Worm (Caenorhabditis elegans) whole organism, young adult: ENCODE results near the gene F44A2.5.

ENCODE experiments used
- F49E8.2 ChIP-seq: sonication (generic microtip); optimal IDR thresholded peaks from 3 replicates; lab custom pipeline; 2017; ENCODE audit warnings: missing genetic modification characterization, mild to moderate bottlenecking, missing compliant biosample characterization, antibody characterized with exemption, moderate library complexity; ENCODE audit not compliant: insufficient read depth
- nhr-120 ChIP-seq: fragments of 200-800 bp; sonication (Bioruptor generic); IDR thresholded peaks from 2 replicates; pipeline ENCODE4 v1.3.6; 2022; ENCODE audit warnings: missing genetic modification characterization, missing compliant biosample characterization
- sea-2 ChIP-seq: fragments of 200-800 bp; sonication (Bioruptor generic); IDR thresholded peaks from 2 replicates; pipeline ENCODE4 v1.3.6; 2022; ENCODE audit warnings: missing genetic modification characterization, missing compliant biosample characterization

DNA sequence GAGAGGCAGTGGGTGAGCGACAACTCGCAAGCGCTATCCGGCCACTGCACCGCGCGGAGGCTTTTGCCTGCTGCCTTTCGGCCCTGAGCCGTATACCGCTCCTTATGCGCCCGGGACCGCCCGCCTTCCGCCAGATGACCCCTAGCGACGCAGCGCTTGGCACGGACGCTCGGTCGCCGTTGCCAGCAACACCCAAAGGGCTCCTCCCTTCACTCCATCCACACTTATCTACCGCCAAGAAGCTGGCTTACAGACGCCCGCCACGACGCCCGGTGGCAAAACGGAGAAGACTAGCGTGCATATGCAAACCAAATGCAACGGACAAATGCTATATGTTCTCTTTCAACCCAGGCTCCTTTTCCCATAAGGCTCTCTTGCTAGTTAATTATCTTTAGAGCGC lies 4.1 kb upstream of the F44A2.5 start:
- TF ChIP-seq F49E8.2 (tag; lab: Kevin White, UChicago) (no peak), sea-2 (GFP tag; lab: Robert Waterston, UW) (no peak), nhr-120 (no peak)
